Worm (Caenorhabditis elegans) whole organism, early embryonic: ENCODE results near the gene srd-2.

Experiments
- B0310.2 ChIP-seq: sonication (generic microtip); optimal IDR thresholded peaks from 2 replicates; lab custom pipeline; 2016; ENCODE audit warnings: mild to moderate bottlenecking, missing genetic modification characterization, missing compliant biosample characterization
- F13C5.2 ChIP-seq: sonication (generic microtip); optimal IDR thresholded peaks from 2 replicates; lab custom pipeline; 2017; ENCODE audit warnings: mild to moderate bottlenecking, missing genetic modification characterization, inconsistent platforms, missing compliant biosample characterization
- aly-1 ChIP-seq: sonication (generic microtip); optimal IDR thresholded peaks from 2 replicates; lab custom pipeline; 2016; ENCODE audit warnings: missing genetic modification characterization, missing compliant biosample characterization
- ama-1 ChIP-seq: fragments of 150-350 bp; optimal IDR thresholded peaks from 2 replicates; lab custom pipeline; 2014
- ceh-13 ChIP-seq: fragments of 200-800 bp; sonication (Bioruptor generic); optimal IDR thresholded peaks from 2 replicates; lab custom pipeline; 2018; ENCODE audit warnings: mild to moderate bottlenecking, missing genetic modification characterization, missing compliant biosample characterization
- ceh-36 ChIP-seq: sonication (generic microtip); optimal IDR thresholded peaks from 2 replicates; lab custom pipeline; 2016; ENCODE audit warnings: missing genetic modification characterization, inconsistent platforms, missing compliant biosample characterization
- ets-7 ChIP-seq: sonication (generic microtip); optimal IDR thresholded peaks from 2 replicates; lab custom pipeline; 2016; ENCODE audit warnings: missing genotype, missing genetic modification characterization, missing compliant biosample characterization
- hnd-1 ChIP-seq: sonication (generic microtip); optimal IDR thresholded peaks from 2 replicates; lab custom pipeline; 2016; ENCODE audit warnings: missing genetic modification characterization, missing compliant biosample characterization
- pes-1 ChIP-seq: fragments of 200-800 bp; sonication (Bioruptor generic); IDR thresholded peaks from 2 replicates; pipeline ENCODE4 v1.3.6; 2022; ENCODE audit warnings: missing genetic modification reagents, missing genetic modification characterization, missing compliant biosample characterization
- tbx-11 ChIP-seq: fragments of 200-800 bp; sonication (Bioruptor generic); IDR thresholded peaks from 2 replicates; pipeline ENCODE4 v1.3.6; 2022; ENCODE audit warnings: missing genetic modification characterization, missing compliant biosample characterization
- tbx-37 ChIP-seq: fragments of 200-800 bp; sonication (Bioruptor generic); conservative IDR thresholded peaks from 2 replicates; pipeline ENCODE4 v1.3.6; 2022; ENCODE audit warnings: missing genetic modification reagents, missing genetic modification characterization, missing compliant biosample characterization
- tra-4 ChIP-seq: sonication (generic microtip); optimal IDR thresholded peaks from 2 replicates; lab custom pipeline; 2017; ENCODE audit warnings: missing genetic modification characterization, missing compliant biosample characterization

DNA sequence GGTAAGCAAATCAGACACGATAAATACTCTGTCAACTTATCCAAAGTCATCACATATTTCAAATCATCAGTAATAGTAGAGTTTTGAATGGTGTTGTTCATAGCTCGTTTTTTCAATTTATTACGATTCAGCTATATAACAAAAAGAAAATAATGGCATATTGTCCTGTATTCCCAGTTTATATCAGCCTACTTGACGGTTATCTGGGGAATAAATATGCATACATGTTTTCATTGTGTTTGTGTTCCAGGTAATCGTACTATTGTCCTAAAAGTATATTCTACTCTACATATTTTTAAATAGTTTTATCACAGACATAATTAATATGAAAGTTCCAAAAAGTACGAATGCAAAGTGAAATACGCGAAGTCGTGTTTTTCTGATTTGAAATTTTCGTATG, at the start of gene srd-2:
- no peak for TF ChIP-seq ama-1 (lab: Kevin White, UChicago)
- TF ChIP-seq tbx-37 (GFP tag; lab: Robert Waterston, UW), result no peak
- TF ChIP-seq tbx-11 (GFP tag; lab: Robert Waterston, UW), result no peak
- TF ChIP-seq B0310.2 (tag; lab: Kevin White, UChicago), result no peak
- TF ChIP-seq tra-4, result no peak
- no peak for TF ChIP-seq hnd-1 (tag; lab: Kevin White, UChicago)
- no peak for TF ChIP-seq aly-1 (tag; lab: Kevin White, UChicago)
- no peak for TF ChIP-seq ceh-36 (tag; lab: Kevin White, UChicago)
- TF ChIP-seq pes-1 (GFP tag; lab: Robert Waterston, UW), result no peak
- TF ChIP-seq ceh-13 (GFP tag; lab: Kevin White, UChicago), result no peak
- TF ChIP-seq ets-7 (tag; lab: Kevin White, UChicago), result no peak
- TF ChIP-seq F13C5.2 (tag; lab: Kevin White, UChicago), result no peak
